Worm (Caenorhabditis elegans) whole organism, young adult: ENCODE measurements around the gene hpo-28.

Experiments used
- C06A6.2 ChIP-seq: fragments of 200-800 bp; sonication (Bioruptor generic); conservative IDR thresholded peaks from 2 replicates; pipeline ENCODE4 v1.3.6; 2022; ENCODE audit warnings: missing genetic modification characterization, missing compliant biosample characterization
- Y79H2A.3 ChIP-seq: fragments of 200-800 bp; sonication (Bioruptor generic); conservative IDR thresholded peaks from 2 replicates; pipeline ENCODE4 v1.3.6; 2022; ENCODE audit warnings: missing genetic modification reagents, missing genetic modification characterization, missing compliant biosample characterization
- attf-3 ChIP-seq: fragments of 200-800 bp; sonication (Bioruptor generic); conservative IDR thresholded peaks from 2 replicates; pipeline ENCODE4 v1.3.6; 2022; ENCODE audit warnings: missing genetic modification reagents, missing genetic modification characterization, missing compliant biosample characterization
- ceh-91 ChIP-seq: fragments of 200-800 bp; sonication (Bioruptor generic); IDR thresholded peaks from 2 replicates; pipeline ENCODE4 v1.3.6; 2022; ENCODE audit warnings: missing genetic modification reagents, missing genetic modification characterization, missing compliant biosample characterization
- die-1 ChIP-seq: sonication (generic microtip); optimal IDR thresholded peaks from 2 replicates; lab custom pipeline; 2016; ENCODE audit warnings: missing genotype, mild to moderate bottlenecking, missing genetic modification characterization, missing compliant biosample characterization
- ekl-4 ChIP-seq: fragments of 200-800 bp; sonication (Bioruptor generic); IDR thresholded peaks from 2 replicates; pipeline ENCODE4 v1.3.6; 2022; ENCODE audit warnings: missing genetic modification reagents, missing genetic modification characterization, missing compliant biosample characterization
- ets-4 ChIP-seq: fragments of 200-800 bp; sonication (Bioruptor generic); optimal IDR thresholded peaks from 2 replicates; lab custom pipeline; 2018; ENCODE audit warnings: mild to moderate bottlenecking, missing genetic modification characterization, missing compliant biosample characterization
- hlh-12 ChIP-seq: sonication (generic microtip); optimal IDR thresholded peaks from 2 replicates; lab custom pipeline; 2016; ENCODE audit warnings: missing genetic modification characterization, missing compliant biosample characterization
- madf-6 ChIP-seq: fragments of 200-800 bp; sonication (Bioruptor generic); IDR thresholded peaks from 2 replicates; pipeline ENCODE4 v1.3.6; 2022; ENCODE audit warnings: missing genetic modification reagents, missing genetic modification characterization, missing compliant biosample characterization
- nhr-90 ChIP-seq: sonication (generic microtip); optimal IDR thresholded peaks from 2 replicates; lab custom pipeline; 2016; ENCODE audit warnings: missing genotype, mild to moderate bottlenecking, missing genetic modification characterization, missing compliant biosample characterization

DNA sequence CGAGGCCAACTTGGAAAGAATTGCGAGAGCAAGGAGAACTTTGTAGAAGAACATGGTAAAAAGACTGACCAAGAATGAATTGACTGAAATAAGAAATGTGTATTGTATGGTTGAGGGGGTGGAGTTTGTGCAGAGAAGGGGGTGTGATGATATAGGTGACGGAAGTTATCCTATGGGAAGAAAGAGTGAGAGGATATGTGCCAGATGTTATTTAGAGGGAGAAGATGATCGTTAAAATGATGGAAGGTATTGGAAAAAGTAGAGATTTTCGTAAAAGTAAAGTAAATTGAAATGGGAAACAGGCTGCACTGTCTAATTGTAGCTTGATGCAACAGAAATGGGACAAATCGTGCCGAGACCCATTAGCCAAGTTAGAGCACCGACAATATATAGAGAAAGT lies 52.2 kb downstream of the hpo-28 start, which contains the start of gene sdz-21:
- no peak for TF ChIP-seq Y79H2A.3 (GFP tag; lab: Robert Waterston, UW)
- TF ChIP-seq ceh-91 (GFP tag; lab: Robert Waterston, UW), result no peak
- TF ChIP-seq C06A6.2, result no peak
- no peak for TF ChIP-seq madf-6 (GFP tag; lab: Robert Waterston, UW)
- no peak for TF ChIP-seq attf-3 (GFP tag; lab: Robert Waterston, UW)
- no peak for TF ChIP-seq die-1 (tag; lab: Kevin White, UChicago)
- TF ChIP-seq nhr-90, result no peak
- no peak for TF ChIP-seq ets-4 (GFP tag; lab: Kevin White, UChicago)
- TF ChIP-seq ekl-4, result no peak
- no peak for TF ChIP-seq hlh-12
